Worm (Caenorhabditis elegans): ENCODE data around the gene mlc-5.

ce11 chrIII:13575610-13576232 is 47.4 kb upstream of the mlc-5 start, which contains the start of gene osm-7:
- TF ChIP-seq nhr-237 (tag; optimal IDR thresholded peaks at IDR 0.05) (no peak), elt-1 (tag; optimal IDR thresholded peaks at IDR 0.05; ENCODE audit: borderline replicate concordance, insufficient read depth) (no peak), unc-62 (GFP tag; optimal IDR thresholded peaks at IDR 0.05) (no peak), nhr-12 (tag; optimal IDR thresholded peaks at IDR 0.05) (no peak), nhr-28 (tag; optimal IDR thresholded peaks at IDR 0.05) (no peak)

Measured in whole organism, mixed stage, embryonic.